Worm (Caenorhabditis elegans) whole organism, young adult: Measurements from ENCODE around the gene Y48A6B.14.

Source experiments
- B0336.3 ChIP-seq: fragments of 200-800 bp; sonication (Bioruptor generic); IDR thresholded peaks from 2 replicates; pipeline ENCODE4 v1.3.6; 2022; ENCODE audit warnings: missing genetic modification characterization, missing compliant biosample characterization
- F33H1.4 ChIP-seq: fragments of 200-800 bp; sonication (Bioruptor generic); IDR thresholded peaks from 2 replicates; pipeline ENCODE4 v1.3.6; 2022; ENCODE audit warnings: missing genetic modification reagents, missing genetic modification characterization, missing compliant biosample characterization
- F37B4.10 ChIP-seq: fragments of 200-800 bp; sonication (Bioruptor generic); IDR thresholded peaks from 2 replicates; pipeline ENCODE4 v1.3.6; 2022; ENCODE audit warnings: missing genetic modification characterization, missing compliant biosample characterization
- F49E8.2 ChIP-seq: sonication (generic microtip); optimal IDR thresholded peaks from 3 replicates; lab custom pipeline; 2017; ENCODE audit warnings: missing genetic modification characterization, mild to moderate bottlenecking, missing compliant biosample characterization, antibody characterized with exemption, moderate library complexity; ENCODE audit not compliant: insufficient read depth
- F52B5.7 ChIP-seq: sonication (generic microtip); optimal IDR thresholded peaks from 2 replicates; lab custom pipeline; 2016; ENCODE audit warnings: mild to moderate bottlenecking, missing genetic modification characterization, missing compliant biosample characterization
- K11D2.4 ChIP-seq: fragments of 200-800 bp; sonication (Bioruptor generic); IDR thresholded peaks from 2 replicates; pipeline ENCODE4 v1.3.6; 2022; ENCODE audit warnings: missing genetic modification reagents, missing genetic modification characterization, missing compliant biosample characterization
- Y56A3A.18 ChIP-seq: fragments of 200-800 bp; sonication (Bioruptor generic); IDR thresholded peaks from 2 replicates; pipeline ENCODE4 v1.3.6; 2022; ENCODE audit warnings: missing genetic modification reagents, missing genetic modification characterization, missing compliant biosample characterization
- Y67H2A.10 ChIP-seq: fragments of 200-800 bp; sonication (Bioruptor generic); conservative IDR thresholded peaks from 2 replicates; pipeline ENCODE4 v1.3.6; 2022; ENCODE audit warnings: missing genetic modification reagents, missing genetic modification characterization, missing compliant biosample characterization
- ZK185.1 ChIP-seq: sonication (generic microtip); optimal IDR thresholded peaks from 2 replicates; lab custom pipeline; 2016; ENCODE audit warnings: mild to moderate bottlenecking, missing genetic modification characterization, missing compliant biosample characterization; ENCODE audit not compliant: poor library complexity, severe bottlenecking
- atf-7 ChIP-seq: sonication (generic microtip); optimal IDR thresholded peaks from 2 replicates; lab custom pipeline; 2017; ENCODE audit warnings: mild to moderate bottlenecking, missing genetic modification characterization, missing compliant biosample characterization
- athp-1 ChIP-seq: sonication (generic microtip); optimal IDR thresholded peaks from 2 replicates; lab custom pipeline; 2017; ENCODE audit warnings: mild to moderate bottlenecking, missing genetic modification characterization, missing compliant biosample characterization
- attf-6 ChIP-seq: fragments of 200-800 bp; sonication (Bioruptor generic); IDR thresholded peaks from 2 replicates; pipeline ENCODE4 v1.3.6; 2022; ENCODE audit warnings: missing genetic modification reagents, missing genetic modification characterization, missing compliant biosample characterization
- cebp-1 ChIP-seq, 2 experiments: fragments of 200-800 bp in 1 of 2; sonication (Bioruptor generic) in 1 of 2; sonication (generic microtip) in 1 of 2; IDR thresholded peaks in 1 of 2; optimal IDR thresholded peaks in 1 of 2; 2 replicates each; pipeline versions ENCODE4 v1.3.6 to Lab custom; 2017 to 2022; ENCODE audit warnings: missing compliant biosample characterization in 2 of 2, missing genetic modification characterization in 2 of 2, mild to moderate bottlenecking in 1 of 2, missing genetic modification reagents in 1 of 2, moderate library complexity in 1 of 2
- cebp-2 ChIP-seq: fragments of 200-800 bp; sonication (Bioruptor generic); IDR thresholded peaks from 2 replicates; pipeline ENCODE4 v1.3.6; 2022; ENCODE audit warnings: missing genetic modification characterization, missing compliant biosample characterization
- ceh-40 ChIP-seq: fragments of 200-800 bp; sonication (Bioruptor generic); IDR thresholded peaks from 2 replicates; pipeline ENCODE4 v1.3.6; 2022; ENCODE audit warnings: missing genetic modification characterization, missing compliant biosample characterization
- chd-7 ChIP-seq: sonication (generic microtip); optimal IDR thresholded peaks from 2 replicates; lab custom pipeline; 2016; ENCODE audit warnings: mild to moderate bottlenecking, missing genetic modification characterization, moderate library complexity, missing compliant biosample characterization
- die-1 ChIP-seq: sonication (generic microtip); optimal IDR thresholded peaks from 2 replicates; lab custom pipeline; 2016; ENCODE audit warnings: missing genotype, mild to moderate bottlenecking, missing genetic modification characterization, missing compliant biosample characterization
- dpl-1 ChIP-seq: fragments of 150-350 bp; optimal IDR thresholded peaks from 2 replicates; lab custom pipeline; 2014; ENCODE audit warnings: missing biosample characterization, missing genetic modification reagents, missing genetic modification characterization
- gei-17 ChIP-seq: fragments of 200-800 bp; sonication (Bioruptor generic); optimal IDR thresholded peaks from 2 replicates; lab custom pipeline; 2018; ENCODE audit warnings: mild to moderate bottlenecking, missing genetic modification characterization, missing compliant biosample characterization
- hmg-1.2 ChIP-seq: fragments of 200-800 bp; sonication (Bioruptor generic); IDR thresholded peaks from 2 replicates; pipeline ENCODE4 v1.3.6; 2022; ENCODE audit warnings: missing genetic modification reagents, missing genetic modification characterization, missing compliant biosample characterization
- lag-1 ChIP-seq: fragments of 200-800 bp; sonication (Bioruptor generic); IDR thresholded peaks from 2 replicates; pipeline ENCODE4 v1.3.6; 2022; ENCODE audit warnings: missing genetic modification reagents, missing genetic modification characterization, missing compliant biosample characterization
- let-526 ChIP-seq: fragments of 200-800 bp; sonication (Bioruptor generic); IDR thresholded peaks from 2 replicates; pipeline ENCODE4 v1.3.6; 2022; ENCODE audit warnings: missing genetic modification reagents, missing genetic modification characterization, missing compliant biosample characterization
- let-607 ChIP-seq, 2 experiments: fragments of 200-800 bp in 1 of 2; sonication (Bioruptor generic) in 1 of 2; sonication (generic microtip) in 1 of 2; optimal IDR thresholded peaks; 2 replicates each; lab custom pipeline; 2016 to 2018; ENCODE audit warnings: mild to moderate bottlenecking in 2 of 2, missing compliant biosample characterization in 2 of 2, missing genetic modification characterization in 2 of 2, moderate library complexity in 2 of 2, missing genotype in 1 of 2
- lin-54 ChIP-seq: fragments of 200-800 bp; sonication (Bioruptor generic); optimal IDR thresholded peaks from 2 replicates; lab custom pipeline; 2018; ENCODE audit warnings: mild to moderate bottlenecking, missing genetic modification characterization, missing compliant biosample characterization
- lir-1 ChIP-seq: fragments of 200-800 bp; sonication (Bioruptor generic); conservative IDR thresholded peaks from 2 replicates; pipeline ENCODE4 v1.3.6; 2022; ENCODE audit warnings: missing genetic modification reagents, missing genetic modification characterization, missing compliant biosample characterization
- lsl-1 ChIP-seq: fragments of 200-800 bp; sonication (Bioruptor generic); optimal IDR thresholded peaks from 2 replicates; lab custom pipeline; 2018; ENCODE audit warnings: mild to moderate bottlenecking, missing genetic modification characterization, moderate library complexity, missing compliant biosample characterization
- lsy-27 ChIP-seq: sonication (generic microtip); optimal IDR thresholded peaks from 2 replicates; lab custom pipeline; 2017; ENCODE audit warnings: missing genetic modification characterization, mild to moderate bottlenecking, missing compliant biosample characterization, antibody characterized with exemption, missing genotype, borderline replicate concordance; ENCODE audit not compliant: insufficient read depth
- mcd-1 ChIP-seq: fragments of 200-800 bp; sonication (Bioruptor generic); IDR thresholded peaks from 2 replicates; pipeline ENCODE4 v1.3.6; 2022; ENCODE audit warnings: missing genetic modification reagents, missing genetic modification characterization, missing compliant biosample characterization
- mel-28 ChIP-seq: sonication (generic microtip); optimal IDR thresholded peaks from 2 replicates; lab custom pipeline; 2016; ENCODE audit warnings: borderline replicate concordance, mild to moderate bottlenecking, missing genetic modification characterization, missing compliant biosample characterization
- nfya-1 ChIP-seq: sonication (generic microtip); optimal IDR thresholded peaks from 2 replicates; lab custom pipeline; 2017; ENCODE audit warnings: antibody characterized with exemption, missing compliant biosample characterization, missing genetic modification characterization, borderline replicate concordance; ENCODE audit not compliant: insufficient read depth
- nfyb-1 ChIP-seq: fragments of 200-800 bp; sonication (Bioruptor generic); IDR thresholded peaks from 2 replicates; pipeline ENCODE4 v1.3.6; 2022; ENCODE audit warnings: missing genetic modification reagents, missing genetic modification characterization, missing compliant biosample characterization
- nhr-120 ChIP-seq: fragments of 200-800 bp; sonication (Bioruptor generic); IDR thresholded peaks from 2 replicates; pipeline ENCODE4 v1.3.6; 2022; ENCODE audit warnings: missing genetic modification characterization, missing compliant biosample characterization
- nhr-179 ChIP-seq: sonication (generic microtip); optimal IDR thresholded peaks from 2 replicates; lab custom pipeline; 2016; ENCODE audit warnings: mild to moderate bottlenecking, missing genetic modification characterization, missing compliant biosample characterization
- nhr-27 ChIP-seq: fragments of 200-800 bp; sonication (Bioruptor generic); optimal IDR thresholded peaks from 2 replicates; lab custom pipeline; 2018; ENCODE audit warnings: mild to moderate bottlenecking, missing genetic modification characterization, moderate library complexity, missing compliant biosample characterization
- pha-4 ChIP-seq: fragments of 150-350 bp; sonication (generic microtip); optimal IDR thresholded peaks from 2 replicates; lab custom pipeline; 2014; ENCODE audit warnings: missing biosample characterization, missing genetic modification reagents, missing genetic modification characterization
- rpc-1 ChIP-seq, 2 experiments: fragments of 150-350 bp in 1 of 2; sonication (generic microtip) in 1 of 2; optimal IDR thresholded peaks; 2 replicates each; lab custom pipeline; 2014 to 2018; ENCODE audit warnings: missing biosample characterization in 1 of 2, missing genetic modification characterization in 1 of 2, missing genetic modification reagents in 1 of 2, missing genotype in 1 of 2
- snpc-1.1 ChIP-seq: sonication (generic microtip); optimal IDR thresholded peaks from 2 replicates; lab custom pipeline; 2017; ENCODE audit warnings: missing genetic modification characterization, mild to moderate bottlenecking, missing compliant biosample characterization, antibody characterized with exemption, moderate library complexity, missing genotype, missing genetic modification reagents; ENCODE audit not compliant: insufficient read depth
- snpc-4 ChIP-seq, 5 experiments: fragments of 150-350 bp in 1 of 5; sonication (generic microtip) in 4 of 5; optimal IDR thresholded peaks; 2 replicates each; lab custom pipeline; 2014 to 2018; ENCODE audit warnings: missing genetic modification characterization in 5 of 5, missing biosample characterization in 3 of 5, antibody characterized with exemption in 2 of 5, mild to moderate bottlenecking in 2 of 5, missing compliant biosample characterization in 2 of 5, missing genotype in 2 of 5, moderate library complexity in 2 of 5, missing genetic modification reagents in 1 of 5
- sptf-2 ChIP-seq: fragments of 200-800 bp; sonication (Bioruptor generic); optimal IDR thresholded peaks from 2 replicates; lab custom pipeline; 2018; ENCODE audit warnings: mild to moderate bottlenecking, missing genetic modification characterization, missing compliant biosample characterization
- xnd-1 ChIP-seq: sonication (generic microtip); optimal IDR thresholded peaks from 2 replicates; lab custom pipeline; 2016; ENCODE audit warnings: missing genotype, missing genetic modification reagents, missing genetic modification characterization, missing compliant biosample characterization
- ztf-3 ChIP-seq: fragments of 200-800 bp; sonication (Bioruptor generic); optimal IDR thresholded peaks from 2 replicates; lab custom pipeline; 2018; ENCODE audit warnings: mild to moderate bottlenecking, missing genetic modification characterization, missing compliant biosample characterization
- ztf-6 ChIP-seq: fragments of 200-800 bp; sonication (Bioruptor generic); IDR thresholded peaks from 2 replicates; pipeline ENCODE4 v1.3.6; 2022; ENCODE audit warnings: missing genetic modification reagents, missing genetic modification characterization, missing compliant biosample characterization

Gene Y48A6B.14

DNA sequence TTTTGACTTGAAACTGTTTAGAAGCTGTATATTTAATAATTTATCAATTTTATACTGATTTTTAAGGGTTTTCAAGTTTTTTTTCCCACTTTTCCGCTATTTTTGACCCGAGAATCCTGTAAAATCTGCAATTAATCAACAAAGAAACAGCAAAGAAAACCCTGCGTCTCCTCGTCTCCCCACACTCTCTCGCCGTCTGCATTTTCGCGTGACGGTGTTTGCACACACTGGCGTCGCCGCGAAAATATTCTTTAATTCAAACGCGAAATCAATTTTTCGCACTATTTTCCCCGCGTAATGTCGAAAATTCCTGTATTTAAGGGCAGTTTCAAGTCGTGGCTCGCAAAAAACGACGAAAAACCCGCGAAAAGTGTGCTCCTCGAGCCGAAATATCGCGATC lies 31.9 kb downstream of the Y48A6B.14 start, which contains the start of gene rsa-2 (continued):
- no peak for TF ChIP-seq ZK185.1

DNA sequence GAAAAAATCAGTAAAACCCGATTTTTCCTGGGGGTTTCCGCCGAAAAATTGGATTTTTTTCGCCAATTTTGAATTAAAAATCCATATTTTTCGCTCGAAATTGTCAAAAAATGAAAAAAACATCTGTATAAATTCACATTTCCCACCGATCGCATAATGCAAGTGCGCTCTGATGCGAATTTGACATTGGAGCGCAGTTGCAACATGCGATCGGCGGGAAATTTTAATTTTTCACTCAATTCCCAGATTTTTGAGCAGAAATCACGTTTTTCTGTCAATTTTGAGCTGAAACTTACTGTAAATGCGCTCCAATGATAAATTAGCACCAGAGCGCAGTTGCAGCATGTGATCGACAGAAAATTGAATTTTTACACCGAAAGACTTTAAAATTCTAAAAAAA lies 33.2 kb downstream of the Y48A6B.14 start:
- peak; percentile 27 for TF ChIP-seq lin-54 (GFP tag; lab: Kevin White, UChicago)
- peak; percentile 2 for TF ChIP-seq F49E8.2 (tag; lab: Kevin White, UChicago)
- TF ChIP-seq cebp-2: no peak
- TF ChIP-seq mel-28 (tag; lab: Kevin White, UChicago): no peak
- TF ChIP-seq lsl-1: peak; percentile 0
- peak; percentile 21 for TF ChIP-seq xnd-1 (tag; lab: Kevin White, UChicago)
- TF ChIP-seq mcd-1 (GFP tag; lab: Robert Waterston, UW): peak; percentile 73

DNA sequence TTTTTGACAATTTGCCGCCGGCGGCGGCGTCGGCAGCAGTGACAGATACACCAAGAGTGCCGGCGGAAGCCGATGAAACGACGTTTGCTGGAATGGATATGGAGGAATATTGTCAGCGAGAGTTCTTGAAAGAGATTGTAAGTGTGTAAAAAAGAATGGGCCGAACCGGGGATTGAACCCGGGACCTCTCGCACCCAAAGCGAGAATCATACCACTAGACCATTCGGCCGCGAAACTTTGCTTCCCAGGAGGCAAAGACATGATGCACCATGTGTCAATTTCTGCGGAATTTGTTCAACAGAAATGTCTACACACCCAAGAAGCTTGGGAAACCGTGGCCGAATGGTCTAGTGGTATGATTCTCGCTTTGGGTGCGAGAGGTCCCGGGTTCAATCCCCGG lies 35.3 kb downstream of the Y48A6B.14 start:
- TF ChIP-seq let-607 (tag; optimal IDR thresholded peaks at IDR 0.05; lab: Kevin White, UChicago): peak; percentile 17 to 60
- peak; percentile 72 for TF ChIP-seq gei-17 (GFP tag; lab: Kevin White, UChicago)
- peak; percentile 48 for TF ChIP-seq lsy-27 (tag; lab: Kevin White, UChicago)
- peak; percentile 43 for TF ChIP-seq dpl-1 (GFP tag; lab: Kevin White, UChicago)
- peak; percentile 64 for TF ChIP-seq ztf-3 (GFP tag; lab: Kevin White, UChicago)
- TF ChIP-seq die-1 (tag; lab: Kevin White, UChicago): peak; percentile 75
- TF ChIP-seq hmg-1.2 (GFP tag; lab: Robert Waterston, UW): peak; percentile 91
- no peak for TF ChIP-seq nhr-179 (tag; lab: Kevin White, UChicago)
- TF ChIP-seq nhr-120 (GFP tag; lab: Robert Waterston, UW): no peak
- TF ChIP-seq F33H1.4 (GFP tag; lab: Robert Waterston, UW): peak; percentile 61
- TF ChIP-seq B0336.3: peak; percentile 76
- peak; percentile 70 for TF ChIP-seq atf-7 (tag; lab: Kevin White, UChicago)
- peak; percentile 83 for TF ChIP-seq lin-54 (GFP tag; lab: Kevin White, UChicago)
- peak; percentile 7 for TF ChIP-seq snpc-1.1 (tag; lab: Kevin White, UChicago)
- peak; percentile 54 for TF ChIP-seq athp-1
- peak; percentile 93 for TF ChIP-seq nfyb-1 (GFP tag; lab: Robert Waterston, UW)
- peak; percentile 76; the same call in 1 of the 2 replicates for TF ChIP-seq ztf-6 (GFP tag; lab: Robert Waterston, UW)
- TF ChIP-seq lir-1 (GFP tag; lab: Robert Waterston, UW): peak; percentile 70
- peak; percentile 92 for TF ChIP-seq Y56A3A.18 (GFP tag; lab: Robert Waterston, UW)
- TF ChIP-seq Y67H2A.10 (GFP tag; lab: Robert Waterston, UW): 0 out of 2 replicates have a peak, but pooled peaks have one; percentile 24
- peak; percentile 30 for TF ChIP-seq F52B5.7 (tag; lab: Kevin White, UChicago)
- no peak for TF ChIP-seq lag-1 (GFP tag; lab: Robert Waterston, UW)
- peak; percentile 88 for TF ChIP-seq K11D2.4 (GFP tag; lab: Robert Waterston, UW)
- no peak for TF ChIP-seq sptf-2
- TF ChIP-seq nfya-1 (tag; lab: Kevin White, UChicago): no peak
- peak; percentile 79 for TF ChIP-seq chd-7
- TF ChIP-seq let-526 (GFP tag; lab: Robert Waterston, UW): peak; percentile 73; the same call in 1 of the 2 replicates
- peak; percentile 69 for TF ChIP-seq snpc-4 (GFP tag; optimal IDR thresholded peaks at IDR 0.05; lab: Kevin White, UChicago)
- TF ChIP-seq snpc-4 (tag; optimal IDR thresholded peaks at IDR 0.05; lab: Kevin White, UChicago): peak in 3 of 4 experiments; percentile 69 to 81 (median 79)
- no peak for TF ChIP-seq pha-4 (tag; lab: Kevin White, UChicago)
- peak; percentile 79; the same call in 1 of the 2 replicates for TF ChIP-seq attf-6
- TF ChIP-seq F37B4.10 (GFP tag; lab: Robert Waterston, UW): no peak
- TF ChIP-seq nhr-27 (tag; lab: Kevin White, UChicago): no peak
- TF ChIP-seq ceh-40 (GFP tag; lab: Robert Waterston, UW): peak; percentile 69; the same call in 1 of the 2 replicates
- TF ChIP-seq cebp-1 (GFP tag; IDR thresholded peaks at IDR 0.05; lab: Robert Waterston, UW): 0 out of 2 replicates have a peak, but pooled peaks have one; percentile 23
- TF ChIP-seq cebp-1 (tag; optimal IDR thresholded peaks at IDR 0.05; lab: Kevin White, UChicago): peak; percentile 79
- peak; percentile 76 for TF ChIP-seq rpc-1 (optimal IDR thresholded peaks at IDR 0.05; lab: Kevin White, UChicago)
- TF ChIP-seq rpc-1 (tag; optimal IDR thresholded peaks at IDR 0.05; lab: Kevin White, UChicago): peak; percentile 80
